Worm (Caenorhabditis elegans) whole organism, L4/young adult: Measurements from ENCODE around the gene xbx-1.

Source experiments
- W03F9.2 ChIP-seq: fragments of 150-350 bp; optimal IDR thresholded peaks from 2 replicates; lab custom pipeline; 2014; ENCODE audit warnings: missing biosample characterization, missing genetic modification characterization
- dao-5 ChIP-seq: sonication (generic microtip); optimal IDR thresholded peaks from 2 replicates; lab custom pipeline; 2016; ENCODE audit warnings: missing genotype, missing genetic modification characterization, moderate library complexity, missing compliant biosample characterization
- him-1 ChIP-seq: sonication (generic microtip); optimal IDR thresholded peaks from 2 replicates; lab custom pipeline; 2016; ENCODE audit warnings: missing genotype, missing genetic modification reagents, missing genetic modification characterization, missing compliant biosample characterization

ce11 chrV:14954633-14955032 is 25.4 kb upstream of the xbx-1 start, which contains the start of gene C30G7.5:
- TF ChIP-seq dao-5 (tag; lab: Kevin White, UChicago) (no peak), W03F9.2 (no peak), him-1 (tag; lab: Kevin White, UChicago) (no peak)
